Fruit fly (Drosophila melanogaster) whole organism, embryonic: ENCODE data around the gene RpS20.

ENCODE experiments used
- Atf-2 ChIP-seq: fragments of 200-800 bp; sonication (Bioruptor generic); optimal IDR thresholded peaks from 2 replicates; lab custom pipeline; 2016; ENCODE audit warnings: missing biosample characterization, missing genetic modification characterization
- CG10366 ChIP-seq: fragments of 200-800 bp; sonication (Bioruptor generic); IDR thresholded peaks from 2 replicates; pipeline ENCODE4 v1.3.6; 2022; ENCODE audit warnings: missing biosample characterization, missing genetic modification characterization
- CG10431 ChIP-seq: fragments of 200-800 bp; sonication (Bioruptor generic); optimal IDR thresholded peaks from 3 replicates; lab custom pipeline; 2018; ENCODE audit warnings: missing biosample characterization, mild to moderate bottlenecking, missing genetic modification characterization
- CG12104 ChIP-seq: fragments of 200-800 bp; sonication (Bioruptor generic); optimal IDR thresholded peaks from 3 replicates; lab custom pipeline; 2016; ENCODE audit warnings: missing biosample characterization, missing genetic modification characterization
- CG13287 ChIP-seq: fragments of 200-800 bp; sonication (Bioruptor generic); IDR thresholded peaks from 2 replicates; pipeline ENCODE4 v1.3.6; 2022; ENCODE audit warnings: missing biosample characterization, missing genetic modification characterization; ENCODE audit not compliant: partially characterized antibody
- CG13624 ChIP-seq: fragments of 200-800 bp; sonication (Bioruptor generic); optimal IDR thresholded peaks from 2 replicates; lab custom pipeline; 2016; ENCODE audit warnings: missing biosample characterization, missing genetic modification characterization
- CG14014 ChIP-seq: fragments of 200-800 bp; sonication (Bioruptor generic); IDR thresholded peaks from 2 replicates; pipeline ENCODE4 v1.3.6; 2022; ENCODE audit warnings: missing biosample characterization, missing genetic modification characterization
- CG15601 ChIP-seq: fragments of 200-800 bp; sonication (Bioruptor generic); optimal IDR thresholded peaks from 3 replicates; lab custom pipeline; 2019; ENCODE audit warnings: missing biosample characterization, mild to moderate bottlenecking, missing genetic modification characterization, moderate library complexity
- CG16779 ChIP-seq: fragments of 200-800 bp; sonication (Bioruptor generic); IDR thresholded peaks from 2 replicates; pipeline ENCODE4 v1.3.6; 2022; ENCODE audit warnings: missing biosample characterization, missing genetic modification characterization
- CG17186 ChIP-seq: fragments of 200-800 bp; sonication (Bioruptor generic); optimal IDR thresholded peaks from 3 replicates; lab custom pipeline; 2017; ENCODE audit warnings: missing biosample characterization, missing genetic modification reagents, missing genetic modification characterization
- CG1832 ChIP-seq: fragments of 200-800 bp; sonication (Bioruptor generic); optimal IDR thresholded peaks from 2 replicates; lab custom pipeline; 2017; ENCODE audit warnings: missing biosample characterization, mild to moderate bottlenecking, missing genetic modification characterization, inconsistent platforms
- CG2116 ChIP-seq: fragments of 200-800 bp; sonication (Bioruptor generic); optimal IDR thresholded peaks from 3 replicates; lab custom pipeline; 2018; ENCODE audit warnings: missing biosample characterization, mild to moderate bottlenecking, missing genetic modification characterization
- CG2120 ChIP-seq: fragments of 200-800 bp; sonication (Bioruptor generic); optimal IDR thresholded peaks from 3 replicates; lab custom pipeline; 2016; ENCODE audit warnings: missing biosample characterization, missing genetic modification characterization
- CG30020 ChIP-seq: fragments of 200-800 bp; optimal IDR thresholded peaks from 2 replicates; lab custom pipeline; 2019; ENCODE audit warnings: missing biosample characterization, mild to moderate bottlenecking, missing genetic modification characterization, moderate library complexity
- CG31365 ChIP-seq: fragments of 200-800 bp; sonication (Bioruptor generic); optimal IDR thresholded peaks from 2 replicates; lab custom pipeline; 2018; ENCODE audit warnings: missing biosample characterization, mild to moderate bottlenecking, missing genetic modification characterization
- CG32767 ChIP-seq: fragments of 200-800 bp; sonication (Bioruptor generic); IDR thresholded peaks from 2 replicates; pipeline ENCODE4 v1.3.6; 2022; ENCODE audit warnings: missing biosample characterization, missing genetic modification characterization
- CG4360 ChIP-seq: fragments of 200-800 bp; sonication (Bioruptor generic); IDR thresholded peaks from 2 replicates; pipeline ENCODE4 v1.3.6; 2022; ENCODE audit warnings: missing biosample characterization, missing genetic modification characterization
- CG6175 ChIP-seq: fragments of 200-800 bp; sonication (Bioruptor generic); IDR thresholded peaks from 3 replicates; pipeline ENCODE4 v1.3.6; 2022; ENCODE audit warnings: missing biosample characterization, missing genetic modification characterization
- CG6765 ChIP-seq: fragments of 200-800 bp; sonication (Bioruptor generic); optimal IDR thresholded peaks from 3 replicates; lab custom pipeline; 2017; ENCODE audit warnings: missing biosample characterization, mild to moderate bottlenecking, missing genetic modification characterization
- CG7987 ChIP-seq: fragments of 200-800 bp; sonication (Bioruptor generic); optimal IDR thresholded peaks from 2 replicates; lab custom pipeline; 2018; ENCODE audit warnings: missing biosample characterization, mild to moderate bottlenecking, missing genetic modification characterization, moderate library complexity
- CG9727 ChIP-seq: fragments of 200-800 bp; sonication (Bioruptor generic); optimal IDR thresholded peaks from 3 replicates; lab custom pipeline; 2017; ENCODE audit warnings: missing biosample characterization, mild to moderate bottlenecking, missing genetic modification characterization
- CG9817 ChIP-seq: fragments of 200-800 bp; sonication (Bioruptor generic); optimal IDR thresholded peaks from 2 replicates; lab custom pipeline; 2018; ENCODE audit warnings: missing biosample characterization, mild to moderate bottlenecking, missing genetic modification characterization, moderate library complexity
- Camta ChIP-seq: fragments of 200-800 bp; sonication (Bioruptor generic); optimal IDR thresholded peaks from 2 replicates; lab custom pipeline; 2016; ENCODE audit warnings: missing biosample characterization, missing genetic modification characterization
- D19A ChIP-seq: fragments of 200-800 bp; optimal IDR thresholded peaks from 3 replicates; lab custom pipeline; 2019; ENCODE audit warnings: missing biosample characterization, mild to moderate bottlenecking, missing genetic modification characterization, moderate library complexity
- Deaf1 ChIP-seq: fragments of 200-800 bp; optimal IDR thresholded peaks from 3 replicates; lab custom pipeline; 2019; ENCODE audit warnings: missing biosample characterization, mild to moderate bottlenecking, missing genetic modification characterization, moderate library complexity
- Doc3 ChIP-seq: fragments of 200-800 bp; sonication (Bioruptor generic); IDR thresholded peaks from 3 replicates; pipeline ENCODE4 v1.3.6; 2022; ENCODE audit warnings: missing biosample characterization, missing genetic modification characterization; ENCODE audit not compliant: partially characterized antibody
- HLH54F ChIP-seq: fragments of 200-800 bp; sonication (Bioruptor generic); optimal IDR thresholded peaks from 3 replicates; lab custom pipeline; 2016; ENCODE audit warnings: missing biosample characterization, missing genetic modification characterization
- Hmx ChIP-seq: fragments of 200-800 bp; sonication (Bioruptor generic); optimal IDR thresholded peaks from 2 replicates; lab custom pipeline; 2016; ENCODE audit warnings: missing biosample characterization, missing genetic modification characterization
- Jarid2 ChIP-seq: fragments of 200-800 bp; sonication (Bioruptor generic); optimal IDR thresholded peaks from 3 replicates; lab custom pipeline; 2017; ENCODE audit warnings: mild to moderate bottlenecking, missing biosample characterization, missing genetic modification reagents, missing genetic modification characterization
- Lpt ChIP-seq: fragments of >200 bp; optimal IDR thresholded peaks from 2 replicates; lab custom pipeline; 2018; ENCODE audit warnings: missing biosample characterization, missing genetic modification characterization
- MESR4 ChIP-seq: fragments of 200-800 bp; sonication (Bioruptor generic); optimal IDR thresholded peaks from 2 replicates; lab custom pipeline; 2018; ENCODE audit warnings: missing biosample characterization, mild to moderate bottlenecking, missing genetic modification characterization, moderate library complexity
- NfI ChIP-seq: fragments of 200-800 bp; sonication (Bioruptor generic); optimal IDR thresholded peaks from 3 replicates; lab custom pipeline; 2018; ENCODE audit warnings: missing biosample characterization, mild to moderate bottlenecking, missing genetic modification characterization, moderate library complexity
- Six4 ChIP-seq: fragments of 200-800 bp; sonication (Bioruptor generic); optimal IDR thresholded peaks from 2 replicates; lab custom pipeline; 2016; ENCODE audit warnings: missing biosample characterization, missing genetic modification characterization
- Sox102F ChIP-seq: fragments of 200-800 bp; sonication (Bioruptor generic); optimal IDR thresholded peaks from 2 replicates; lab custom pipeline; 2018; ENCODE audit warnings: missing biosample characterization, mild to moderate bottlenecking, missing genetic modification characterization, moderate library complexity
- crc ChIP-seq: fragments of 200-800 bp; sonication (Bioruptor generic); optimal IDR thresholded peaks from 2 replicates; lab custom pipeline; 2016; ENCODE audit warnings: missing biosample characterization, missing genetic modification characterization
- crp ChIP-seq, 2 experiments: fragments of 200-800 bp; sonication (Bioruptor generic); optimal IDR thresholded peaks; 2 replicates in 1 of 2; 3 replicates in 1 of 2; lab custom pipeline; 2017; ENCODE audit warnings: missing biosample characterization in 2 of 2, missing genetic modification characterization in 2 of 2, mild to moderate bottlenecking in 1 of 2, moderate library complexity in 1 of 2
- emc ChIP-seq: fragments of 200-800 bp; sonication (Bioruptor generic); optimal IDR thresholded peaks from 2 replicates; lab custom pipeline; 2016; ENCODE audit warnings: missing biosample characterization, missing genetic modification characterization
- exex ChIP-seq: fragments of 200-800 bp; sonication (Bioruptor generic); optimal IDR thresholded peaks from 4 replicates; lab custom pipeline; 2018; ENCODE audit warnings: missing biosample characterization, mild to moderate bottlenecking, missing genetic modification characterization, moderate library complexity
- ham ChIP-seq: fragments of 200-800 bp; sonication (Bioruptor generic); IDR thresholded peaks from 2 replicates; pipeline ENCODE4 v1.3.6; 2022; ENCODE audit warnings: missing biosample characterization, missing genetic modification characterization
- mam ChIP-seq: fragments of 200-800 bp; sonication (Bioruptor generic); optimal IDR thresholded peaks from 3 replicates; lab custom pipeline; 2016; ENCODE audit warnings: missing biosample characterization, missing genetic modification characterization
- nau ChIP-seq: fragments of 200-800 bp; sonication (Bioruptor generic); optimal IDR thresholded peaks from 3 replicates; lab custom pipeline; 2017; ENCODE audit warnings: missing biosample characterization, mild to moderate bottlenecking, missing genetic modification characterization, missing genetic modification reagents
- odd ChIP-seq: fragments of 200-800 bp; sonication (Bioruptor generic); optimal IDR thresholded peaks from 2 replicates; lab custom pipeline; 2017; ENCODE audit warnings: missing biosample characterization, mild to moderate bottlenecking, missing genetic modification characterization
- pan ChIP-seq, 4 experiments: fragments of >200 bp in 3 of 4; fragments of 200-800 bp in 1 of 4; sonication (Bioruptor generic) in 1 of 4; optimal IDR thresholded peaks in 3 of 4; IDR thresholded peaks in 1 of 4; 2 replicates each; pipeline versions ENCODE4 v1.3.6 to Lab custom; 2017 to 2022; ENCODE audit warnings: missing biosample characterization in 2 of 4, missing genetic modification characterization in 2 of 4, mixed read lengths in 1 of 4
- pb ChIP-seq: fragments of 200-800 bp; sonication (Bioruptor generic); optimal IDR thresholded peaks from 3 replicates; lab custom pipeline; 2016; ENCODE audit warnings: missing biosample characterization, missing genetic modification characterization
- row ChIP-seq: fragments of 200-800 bp; sonication (Bioruptor generic); IDR thresholded peaks from 3 replicates; pipeline ENCODE4 v1.3.6; 2022; ENCODE audit warnings: missing biosample characterization, missing genetic modification characterization
- tap ChIP-seq: fragments of 200-800 bp; optimal IDR thresholded peaks from 3 replicates; lab custom pipeline; 2019; ENCODE audit warnings: missing biosample characterization, mild to moderate bottlenecking, missing genetic modification characterization, moderate library complexity
- vfl ChIP-seq: fragments of 200-800 bp; sonication (Bioruptor generic); optimal IDR thresholded peaks from 2 replicates; lab custom pipeline; 2016; ENCODE audit warnings: missing biosample characterization, missing genetic modification characterization
- vnd ChIP-seq: fragments of 200-800 bp; sonication (Bioruptor generic); IDR thresholded peaks from 3 replicates; pipeline ENCODE4 v1.3.6; 2022; ENCODE audit warnings: missing biosample characterization, missing genetic modification characterization; ENCODE audit not compliant: partially characterized antibody
- zfh2 ChIP-seq: fragments of 200-800 bp; sonication (Bioruptor generic); optimal IDR thresholded peaks from 2 replicates; lab custom pipeline; 2016; ENCODE audit warnings: missing biosample characterization, missing genetic modification characterization

The RpS20 gene

dm6 chr3R:20850395-20851039 lies 28.5 kb downstream of the RpS20 start, which contains the start of gene RpS30 (continued):
- TF ChIP-seq CG9727 (GFP tag; lab: Kevin White, UChicago) (peak; percentile 51), CG13624 (peak; percentile 33), Jarid2 (GFP tag; lab: Kevin White, UChicago) (peak; percentile 35), odd (GFP tag; lab: Kevin White, UChicago) (no peak), Sox102F (GFP tag; lab: Kevin White, UChicago) (no peak), Lpt (GFP tag; lab: Kevin White, UChicago) (no peak), vnd (GFP tag; lab: Robert Waterston, UW) (peak; percentile 94), HLH54F (GFP tag; lab: Kevin White, UChicago) (peak; percentile 39), D19A (tag; lab: Kevin White, UChicago) (peak; percentile 7), pb (peak; percentile 16), CG31365 (tag; lab: Kevin White, UChicago) (peak; percentile 22), CG12104 (GFP tag; lab: Kevin White, UChicago) (peak; percentile 15), crc (peak; percentile 2), ham (GFP tag; lab: Robert Waterston, UW) (no peak), CG2116 (GFP tag; lab: Kevin White, UChicago) (peak; percentile 95), CG15601 (peak; percentile 55), Atf-2 (GFP tag; lab: Kevin White, UChicago) (no peak), MESR4 (GFP tag; lab: Kevin White, UChicago) (peak; percentile 96), CG10366 (GFP tag; lab: Robert Waterston, UW) (peak; percentile 26; the same call in 1 of the 2 replicates), CG10431 (GFP tag; lab: Kevin White, UChicago) (peak; percentile 34), CG14014 (no peak), emc (GFP tag; lab: Kevin White, UChicago) (no peak), CG4360 (GFP tag; lab: Robert Waterston, UW) (no peak), Hmx (GFP tag; lab: Kevin White, UChicago) (no peak), CG6765 (GFP tag; lab: Kevin White, UChicago) (peak; percentile 8), mam (GFP tag; lab: Kevin White, UChicago) (peak; percentile 40), tap (no peak), crp (GFP tag; optimal IDR thresholded peaks at IDR 0.05; lab: Kevin White, UChicago) (peak in 1 of 2 experiments; percentile 16), Deaf1 (tag; lab: Kevin White, UChicago) (no peak), CG9817 (tag; lab: Kevin White, UChicago) (peak; percentile 42), Doc3 (GFP tag; lab: Robert Waterston, UW) (peak; percentile 93), CG6175 (GFP tag; lab: Robert Waterston, UW) (no peak), CG2120 (GFP tag; lab: Kevin White, UChicago) (peak; percentile 39), Six4 (peak; percentile 3), CG13287 (GFP tag; lab: Robert Waterston, UW) (peak; percentile 98), row (GFP tag; lab: Robert Waterston, UW) (peak; percentile 47; the same call in 2 of the 3 replicates), CG30020 (tag; lab: Kevin White, UChicago) (peak; percentile 55), CG1832 (GFP tag; lab: Kevin White, UChicago) (no peak), pan (optimal IDR thresholded peaks at IDR 0.05; lab: Kevin White, UChicago) (no peak), pan (GFP tag; optimal IDR thresholded peaks at IDR 0.05 in 1 of 2, IDR thresholded peaks at IDR 0.05 in 1 of 2) (no peak), zfh2 (GFP tag; lab: Kevin White, UChicago) (peak; percentile 41), CG32767 (GFP tag; lab: Robert Waterston, UW) (0 out of 2 replicates have a peak, but pooled peaks have one; percentile 11), NfI (GFP tag; lab: Kevin White, UChicago) (peak; percentile 52), CG16779 (GFP tag; lab: Robert Waterston, UW) (0 out of 2 replicates have a peak, but pooled peaks have one; percentile 10), CG17186 (peak; percentile 80), nau (GFP tag; lab: Kevin White, UChicago) (peak; percentile 2), Camta (no peak), exex (tag; lab: Kevin White, UChicago) (peak; percentile 1), vfl (GFP tag; lab: Kevin White, UChicago) (peak; percentile 69), CG7987 (GFP tag; lab: Kevin White, UChicago) (peak; percentile 64)
